Fruit fly (Drosophila melanogaster) whole organism, embryonic: ENCODE data around the gene NK7.1.

ENCODE experiments used
- Atf-2 ChIP-seq: fragments of 200-800 bp; sonication (Bioruptor generic); optimal IDR thresholded peaks from 2 replicates; lab custom pipeline; 2016; ENCODE audit warnings: missing biosample characterization, missing genetic modification characterization
- B-H1 ChIP-seq: fragments of 200-800 bp; sonication (Bioruptor generic); IDR thresholded peaks from 3 replicates; pipeline ENCODE4 v1.3.6; 2022; ENCODE audit warnings: missing biosample characterization, missing genetic modification characterization
- Bgb ChIP-seq: fragments of 200-800 bp; sonication (Bioruptor generic); IDR thresholded peaks from 2 replicates; pipeline ENCODE4 v1.3.6; 2022; ENCODE audit warnings: missing biosample characterization, missing genetic modification characterization; ENCODE audit not compliant: partially characterized antibody
- Blimp-1 ChIP-seq: fragments of 200-800 bp; sonication (Bioruptor generic); optimal IDR thresholded peaks from 3 replicates; lab custom pipeline; 2018; ENCODE audit warnings: missing biosample characterization, missing genetic modification characterization, mild to moderate bottlenecking, moderate library complexity, missing genetic modification reagents
- CG10321 ChIP-seq: fragments of 200-800 bp; sonication (Bioruptor generic); IDR thresholded peaks from 2 replicates; pipeline ENCODE4 v1.3.6; 2022; ENCODE audit warnings: missing biosample characterization, missing genetic modification characterization
- CG12071 ChIP-seq: fragments of 200-800 bp; sonication (Bioruptor generic); optimal IDR thresholded peaks from 3 replicates; lab custom pipeline; 2018; ENCODE audit warnings: missing biosample characterization, mild to moderate bottlenecking, missing genetic modification characterization
- CG12942 ChIP-seq: fragments of 200-800 bp; sonication (Bioruptor generic); optimal IDR thresholded peaks from 3 replicates; lab custom pipeline; 2016; ENCODE audit warnings: missing biosample characterization, missing genetic modification characterization
- CG13123 ChIP-seq: fragments of 200-800 bp; sonication (Bioruptor generic); optimal IDR thresholded peaks from 2 replicates; lab custom pipeline; 2016; ENCODE audit warnings: missing biosample characterization, missing genetic modification characterization
- CG13287 ChIP-seq: fragments of 200-800 bp; sonication (Bioruptor generic); IDR thresholded peaks from 2 replicates; pipeline ENCODE4 v1.3.6; 2022; ENCODE audit warnings: missing biosample characterization, missing genetic modification characterization; ENCODE audit not compliant: partially characterized antibody
- CG14014 ChIP-seq: fragments of 200-800 bp; sonication (Bioruptor generic); IDR thresholded peaks from 2 replicates; pipeline ENCODE4 v1.3.6; 2022; ENCODE audit warnings: missing biosample characterization, missing genetic modification characterization
- CG14860 ChIP-seq: fragments of 200-800 bp; sonication (Bioruptor generic); IDR thresholded peaks from 3 replicates; pipeline ENCODE4 v1.3.6; 2022; ENCODE audit warnings: missing biosample characterization, missing genetic modification characterization; ENCODE audit not compliant: partially characterized antibody
- CG1602 ChIP-seq: fragments of 200-800 bp; sonication (Bioruptor generic); optimal IDR thresholded peaks from 3 replicates; lab custom pipeline; 2016; ENCODE audit warnings: missing biosample characterization, missing genetic modification characterization
- CG16813 ChIP-seq: fragments of 200-800 bp; sonication (Bioruptor generic); IDR thresholded peaks from 3 replicates; pipeline ENCODE4 v1.3.6; 2022; ENCODE audit warnings: missing biosample characterization, missing genetic modification characterization; ENCODE audit not compliant: partially characterized antibody
- CG18262 ChIP-seq: fragments of 200-800 bp; optimal IDR thresholded peaks from 3 replicates; lab custom pipeline; 2019; ENCODE audit warnings: missing biosample characterization, mild to moderate bottlenecking, missing genetic modification characterization, moderate library complexity
- CG1832 ChIP-seq: fragments of 200-800 bp; sonication (Bioruptor generic); optimal IDR thresholded peaks from 2 replicates; lab custom pipeline; 2017; ENCODE audit warnings: missing biosample characterization, mild to moderate bottlenecking, missing genetic modification characterization, inconsistent platforms
- CG18476 ChIP-seq: fragments of 200-800 bp; sonication (Bioruptor generic); optimal IDR thresholded peaks from 2 replicates; lab custom pipeline; 2016; ENCODE audit warnings: missing biosample characterization, mild to moderate bottlenecking, missing genetic modification characterization
- CG2712 ChIP-seq: fragments of 200-800 bp; optimal IDR thresholded peaks from 3 replicates; lab custom pipeline; 2019; ENCODE audit warnings: missing biosample characterization, mild to moderate bottlenecking, missing genetic modification characterization, moderate library complexity
- CG3407 ChIP-seq: fragments of 200-800 bp; sonication (Bioruptor generic); optimal IDR thresholded peaks from 2 replicates; lab custom pipeline; 2018; ENCODE audit warnings: missing biosample characterization, mild to moderate bottlenecking, missing genetic modification characterization
- CG4730 ChIP-seq: fragments of 200-800 bp; sonication (Bioruptor generic); IDR thresholded peaks from 2 replicates; pipeline ENCODE4 v1.3.6; 2022; ENCODE audit warnings: missing biosample characterization, missing genetic modification characterization
- CG4854 ChIP-seq: fragments of 200-800 bp; sonication (Bioruptor generic); optimal IDR thresholded peaks from 2 replicates; lab custom pipeline; 2016; ENCODE audit warnings: missing biosample characterization, missing genetic modification characterization, inconsistent platforms
- CG5245 ChIP-seq: fragments of 200-800 bp; sonication (Bioruptor generic); optimal IDR thresholded peaks from 3 replicates; lab custom pipeline; 2016; ENCODE audit warnings: missing biosample characterization, missing genetic modification characterization
- CG8388 ChIP-seq: fragments of 200-800 bp; sonication (Bioruptor generic); optimal IDR thresholded peaks from 2 replicates; lab custom pipeline; 2019; ENCODE audit warnings: missing biosample characterization, mild to moderate bottlenecking, missing genetic modification characterization, moderate library complexity
- CG9876 ChIP-seq: fragments of 200-800 bp; sonication (Bioruptor generic); optimal IDR thresholded peaks from 2 replicates; lab custom pipeline; 2016; ENCODE audit warnings: missing biosample characterization, missing genetic modification characterization
- Dad ChIP-seq: fragments of 200-800 bp; sonication (Bioruptor generic); optimal IDR thresholded peaks from 3 replicates; lab custom pipeline; 2016; ENCODE audit warnings: missing biosample characterization, missing genetic modification characterization
- E2f1 ChIP-seq: fragments of 200-800 bp; sonication (Bioruptor generic); IDR thresholded peaks from 2 replicates; pipeline ENCODE4 v1.3.6; 2022; ENCODE audit warnings: missing biosample characterization, missing genetic modification characterization
- E2f2 ChIP-seq: fragments of 200-800 bp; sonication (Bioruptor generic); IDR thresholded peaks from 2 replicates; pipeline ENCODE4 v1.3.6; 2022; ENCODE audit warnings: missing biosample characterization, missing genetic modification characterization
- Fer3 ChIP-seq: fragments of 200-800 bp; sonication (Bioruptor generic); optimal IDR thresholded peaks from 2 replicates; lab custom pipeline; 2018; ENCODE audit warnings: missing biosample characterization, mild to moderate bottlenecking, missing genetic modification characterization, moderate library complexity
- Hmx ChIP-seq: fragments of 200-800 bp; sonication (Bioruptor generic); optimal IDR thresholded peaks from 2 replicates; lab custom pipeline; 2016; ENCODE audit warnings: missing biosample characterization, missing genetic modification characterization
- Hr3 ChIP-seq: fragments of 200-800 bp; sonication (Bioruptor generic); optimal IDR thresholded peaks from 3 replicates; lab custom pipeline; 2016; ENCODE audit warnings: missing biosample characterization, missing genetic modification characterization
- MTF-1 ChIP-seq: fragments of 200-800 bp; sonication (Bioruptor generic); optimal IDR thresholded peaks from 2 replicates; lab custom pipeline; 2018; ENCODE audit warnings: missing biosample characterization, mild to moderate bottlenecking, missing genetic modification characterization, borderline replicate concordance
- NfI ChIP-seq: fragments of 200-800 bp; sonication (Bioruptor generic); optimal IDR thresholded peaks from 3 replicates; lab custom pipeline; 2018; ENCODE audit warnings: missing biosample characterization, mild to moderate bottlenecking, missing genetic modification characterization, moderate library complexity
- Sry-δ ChIP-seq: fragments of 200-800 bp; sonication (Bioruptor generic); optimal IDR thresholded peaks from 2 replicates; lab custom pipeline; 2016; ENCODE audit warnings: missing biosample characterization, missing genetic modification characterization
- Ssrp ChIP-seq: fragments of 200-800 bp; sonication (Bioruptor generic); optimal IDR thresholded peaks from 2 replicates; lab custom pipeline; 2018; ENCODE audit warnings: missing biosample characterization, mild to moderate bottlenecking, missing genetic modification characterization, moderate library complexity
- Xbp1 ChIP-seq: fragments of 200-800 bp; sonication (Bioruptor generic); optimal IDR thresholded peaks from 3 replicates; lab custom pipeline; 2016; ENCODE audit warnings: missing biosample characterization, mild to moderate bottlenecking, missing genetic modification characterization
- bigmax ChIP-seq: fragments of 200-800 bp; sonication (Bioruptor generic); optimal IDR thresholded peaks from 2 replicates; lab custom pipeline; 2018; ENCODE audit warnings: missing biosample characterization, mild to moderate bottlenecking, missing genetic modification characterization
- bsh ChIP-seq, 2 experiments: fragments of 200-800 bp; sonication (Bioruptor generic); optimal IDR thresholded peaks; 2 replicates each; lab custom pipeline; 2017 to 2018; ENCODE audit warnings: mild to moderate bottlenecking in 2 of 2, missing biosample characterization in 2 of 2, missing genetic modification characterization in 2 of 2, moderate library complexity in 1 of 2
- cato ChIP-seq: fragments of 200-800 bp; sonication (Bioruptor generic); optimal IDR thresholded peaks from 2 replicates; lab custom pipeline; 2016; ENCODE audit warnings: missing biosample characterization, missing genetic modification characterization, borderline replicate concordance
- ftz-f1 ChIP-seq: fragments of 200-800 bp; sonication (Bioruptor generic); optimal IDR thresholded peaks from 2 replicates; lab custom pipeline; 2016; ENCODE audit warnings: missing biosample characterization, missing genetic modification characterization
- grn ChIP-seq: fragments of 200-800 bp; sonication (Bioruptor generic); optimal IDR thresholded peaks from 3 replicates; lab custom pipeline; 2017; ENCODE audit warnings: missing biosample characterization, missing genetic modification characterization
- lov ChIP-seq, 2 experiments: fragments of 200-800 bp in 1 of 2; fragments of >200 bp in 1 of 2; sonication (Bioruptor generic) in 1 of 2; IDR thresholded peaks in 1 of 2; optimal IDR thresholded peaks in 1 of 2; 2 replicates in 1 of 2; 3 replicates in 1 of 2; pipeline versions ENCODE4 v1.3.6 to Lab custom; 2017 to 2022; ENCODE audit warnings: missing biosample characterization in 1 of 2, missing genetic modification characterization in 1 of 2
- oc ChIP-seq: fragments of 200-800 bp; sonication (Bioruptor generic); optimal IDR thresholded peaks from 2 replicates; lab custom pipeline; 2018; ENCODE audit warnings: missing biosample characterization, mild to moderate bottlenecking, missing genetic modification characterization, moderate library complexity
- p53 ChIP-seq: fragments of 200-800 bp; sonication (Bioruptor generic); optimal IDR thresholded peaks from 2 replicates; lab custom pipeline; 2016; ENCODE audit warnings: missing biosample characterization, missing genetic modification characterization
- pb ChIP-seq: fragments of 200-800 bp; sonication (Bioruptor generic); optimal IDR thresholded peaks from 3 replicates; lab custom pipeline; 2016; ENCODE audit warnings: missing biosample characterization, missing genetic modification characterization
- rib ChIP-seq: fragments of 200-800 bp; sonication (Bioruptor generic); IDR thresholded peaks from 2 replicates; pipeline ENCODE4 v1.3.6; 2022; ENCODE audit warnings: missing biosample characterization, missing genetic modification characterization
- ro ChIP-seq: fragments of 200-800 bp; sonication (Bioruptor generic); IDR thresholded peaks from 2 replicates; pipeline ENCODE4 v1.3.6; 2022; ENCODE audit warnings: missing biosample characterization, missing genetic modification characterization
- sima ChIP-seq: fragments of 200-800 bp; sonication (Bioruptor generic); optimal IDR thresholded peaks from 2 replicates; lab custom pipeline; 2016; ENCODE audit warnings: missing biosample characterization, missing genetic modification characterization
- slbo ChIP-seq: fragments of 200-800 bp; sonication (Bioruptor generic); IDR thresholded peaks from 2 replicates; pipeline ENCODE4 v1.3.6; 2022; ENCODE audit warnings: missing biosample characterization, missing genetic modification characterization
- slou ChIP-seq: fragments of 200-800 bp; sonication (Bioruptor generic); optimal IDR thresholded peaks from 3 replicates; lab custom pipeline; 2016; ENCODE audit warnings: missing biosample characterization, missing genetic modification characterization
- z ChIP-seq: fragments of 200-800 bp; sonication (Bioruptor generic); IDR thresholded peaks from 3 replicates; pipeline ENCODE4 v1.3.6; 2022; ENCODE audit warnings: missing biosample characterization, missing genetic modification characterization

Gene NK7.1

DNA sequence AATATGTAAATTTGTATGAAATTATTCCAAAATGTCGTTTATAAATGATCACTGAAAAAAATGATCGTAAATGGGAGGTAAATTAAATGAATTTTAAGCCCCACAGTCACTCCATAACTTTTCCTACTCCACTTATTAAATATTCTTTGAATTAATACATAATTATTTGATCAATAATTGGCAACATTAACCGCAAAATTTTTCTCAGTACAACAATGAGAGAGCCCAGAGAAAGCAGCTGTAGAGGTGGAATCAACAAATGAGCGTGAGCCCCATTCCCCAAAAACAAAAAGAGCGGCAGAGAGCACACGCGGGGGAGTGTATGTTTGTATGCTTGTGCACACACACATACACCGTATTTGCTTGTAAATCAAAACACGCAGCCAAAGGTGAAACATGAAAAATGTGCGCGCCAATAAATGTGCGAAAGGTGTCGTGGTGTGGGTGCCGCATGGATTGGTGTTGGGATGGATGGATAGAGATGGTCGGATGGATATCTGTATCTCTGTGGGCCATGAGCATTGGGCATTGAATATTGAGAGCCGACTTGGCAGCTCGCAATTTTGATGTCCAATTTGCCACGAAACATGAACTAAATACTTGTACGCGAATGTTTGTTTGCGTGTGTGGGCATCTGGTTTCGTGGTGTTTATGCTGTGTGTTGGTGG is 88.9 kb downstream of the NK7.1 start (continued):
- peak; percentile 87 for TF ChIP-seq grn (GFP tag; lab: Kevin White, UChicago)
- peak; percentile 49 for TF ChIP-seq ftz-f1 (GFP tag; lab: Kevin White, UChicago)
- TF ChIP-seq CG14014 (GFP tag; lab: Robert Waterston, UW) = no peak
- peak; percentile 77 for TF ChIP-seq CG9876 (GFP tag; lab: Kevin White, UChicago)
- no peak for TF ChIP-seq Bgb (GFP tag; lab: Robert Waterston, UW)
- peak; percentile 89 for TF ChIP-seq Atf-2 (GFP tag; lab: Kevin White, UChicago)
- TF ChIP-seq CG10321 (GFP tag; lab: Robert Waterston, UW) = no peak
- TF ChIP-seq CG1832 (GFP tag; lab: Kevin White, UChicago) = no peak
- TF ChIP-seq lov (optimal IDR thresholded peaks at IDR 0.05; lab: Kevin White, UChicago) = no peak
- no peak for TF ChIP-seq lov (GFP tag; IDR thresholded peaks at IDR 0.05; lab: Robert Waterston, UW)
- peak; percentile 98 for TF ChIP-seq CG18476 (GFP tag; lab: Kevin White, UChicago)
- TF ChIP-seq CG13287 (GFP tag; lab: Robert Waterston, UW) = no peak
- no peak for TF ChIP-seq E2f1
- no peak for TF ChIP-seq ro
- peak; percentile 67 for TF ChIP-seq pb (GFP tag; lab: Kevin White, UChicago)
- peak; percentile 97 for TF ChIP-seq CG3407 (GFP tag; lab: Kevin White, UChicago)
- peak; percentile 95 for TF ChIP-seq slou (GFP tag; lab: Kevin White, UChicago)
- TF ChIP-seq Fer3 = peak; percentile 99
- TF ChIP-seq Hr3 (GFP tag; lab: Kevin White, UChicago) = peak; percentile 99
- peak; percentile 98 for TF ChIP-seq Blimp-1 (GFP tag; lab: Kevin White, UChicago)
- TF ChIP-seq Dad (GFP tag; lab: Kevin White, UChicago) = peak; percentile 92
- peak; percentile 98 for TF ChIP-seq CG5245 (GFP tag; lab: Kevin White, UChicago)
- TF ChIP-seq CG14860 (GFP tag; lab: Robert Waterston, UW) = no peak
- peak; percentile 98 for TF ChIP-seq CG8388
- peak; percentile 28 for TF ChIP-seq Sry-δ
- TF ChIP-seq CG12071 = peak; percentile 98
- TF ChIP-seq oc = peak; percentile 99
- TF ChIP-seq sima (GFP tag; lab: Kevin White, UChicago) = peak; percentile 79
- no peak for TF ChIP-seq slbo (GFP tag; lab: Robert Waterston, UW)
- TF ChIP-seq bsh (GFP tag; optimal IDR thresholded peaks at IDR 0.05; lab: Kevin White, UChicago) = peak; percentile 86 to 99
- peak; percentile 69 for TF ChIP-seq bigmax (GFP tag; lab: Kevin White, UChicago)
- no peak for TF ChIP-seq E2f2 (GFP tag; lab: Robert Waterston, UW)
- no peak for TF ChIP-seq rib (GFP tag; lab: Robert Waterston, UW)
- no peak for TF ChIP-seq CG16813
- peak; percentile 99 for TF ChIP-seq NfI (GFP tag; lab: Kevin White, UChicago)
- TF ChIP-seq B-H1 (GFP tag; lab: Robert Waterston, UW) = no peak
- TF ChIP-seq MTF-1 (GFP tag; lab: Kevin White, UChicago) = peak; percentile 94
- TF ChIP-seq CG4730 (GFP tag; lab: Robert Waterston, UW) = no peak
- TF ChIP-seq z = no peak
- TF ChIP-seq CG12942 (GFP tag; lab: Kevin White, UChicago) = peak; percentile 98
- peak; percentile 90 for TF ChIP-seq Hmx (GFP tag; lab: Kevin White, UChicago)
- peak; percentile 99 for TF ChIP-seq CG2712 (tag; lab: Kevin White, UChicago)
- peak; percentile 97 for TF ChIP-seq cato (GFP tag; lab: Kevin White, UChicago)
- peak; percentile 99 for TF ChIP-seq Xbp1
- TF ChIP-seq CG18262 (tag; lab: Kevin White, UChicago) = peak; percentile 99
- peak; percentile 96 for TF ChIP-seq CG4854
- peak; percentile 98 for TF ChIP-seq Ssrp
- peak; percentile 97 for TF ChIP-seq CG13123 (GFP tag; lab: Kevin White, UChicago)
- peak; percentile 99 for TF ChIP-seq CG1602 (GFP tag; lab: Kevin White, UChicago)
- peak; percentile 51 for TF ChIP-seq p53 (GFP tag; lab: Kevin White, UChicago)
